Worm (Caenorhabditis elegans) whole organism, mixed stage, embryonic: ENCODE results near the gene mrpl-49.
A peak's percentile ranks its signal among the peaks of the same experiment; 100 is the strongest.

Experiments used
- M03D4.4 ChIP-seq: sonication (generic microtip); optimal IDR thresholded peaks from 2 replicates; lab custom pipeline; 2017; ENCODE audit warnings: mild to moderate bottlenecking, missing genetic modification characterization, missing compliant biosample characterization
- bed-3 ChIP-seq: fragments of 200-800 bp; sonication (Bioruptor generic); optimal IDR thresholded peaks from 3 replicates; lab custom pipeline; 2018; ENCODE audit warnings: mild to moderate bottlenecking, missing genetic modification characterization, moderate library complexity, missing compliant biosample characterization
- blmp-1 ChIP-seq: fragments of 150-350 bp; optimal IDR thresholded peaks from 2 replicates; lab custom pipeline; 2014; ENCODE audit warnings: missing biosample characterization, missing genetic modification characterization
- ceh-39 ChIP-seq: fragments of 150-350 bp; optimal IDR thresholded peaks from 2 replicates; lab custom pipeline; 2014; ENCODE audit warnings: missing biosample characterization, missing genetic modification characterization
- ceh-43 ChIP-seq: fragments of 200-800 bp; sonication (Bioruptor generic); optimal IDR thresholded peaks from 2 replicates; lab custom pipeline; 2018; ENCODE audit warnings: mild to moderate bottlenecking, missing genetic modification characterization, moderate library complexity, missing compliant biosample characterization
- ceh-83 ChIP-seq: fragments of 200-800 bp; sonication (Bioruptor generic); optimal IDR thresholded peaks from 2 replicates; lab custom pipeline; 2018; ENCODE audit warnings: mild to moderate bottlenecking, missing genetic modification characterization, missing compliant biosample characterization
- ces-1 ChIP-seq: fragments of 150-350 bp; optimal IDR thresholded peaks from 2 replicates; lab custom pipeline; 2014; ENCODE audit warnings: missing biosample characterization, missing genetic modification reagents, missing genetic modification characterization
- cnd-1 ChIP-seq: fragments of 200-800 bp; sonication (Bioruptor generic); optimal IDR thresholded peaks from 2 replicates; lab custom pipeline; 2018; ENCODE audit warnings: mild to moderate bottlenecking, missing genetic modification characterization, missing compliant biosample characterization
- drap-1 ChIP-seq: fragments of 200-800 bp; sonication (Bioruptor generic); optimal IDR thresholded peaks from 3 replicates; lab custom pipeline; 2018; ENCODE audit warnings: mild to moderate bottlenecking, missing genetic modification characterization, missing compliant biosample characterization
- elt-1 ChIP-seq: sonication (generic microtip); optimal IDR thresholded peaks from 2 replicates; lab custom pipeline; 2017; ENCODE audit warnings: missing genetic modification characterization, mild to moderate bottlenecking, missing compliant biosample characterization, antibody characterized with exemption, moderate library complexity, borderline replicate concordance; ENCODE audit not compliant: insufficient read depth
- elt-3 ChIP-seq: fragments of 150-350 bp; optimal IDR thresholded peaks from 2 replicates; lab custom pipeline; 2014; ENCODE audit warnings: missing biosample characterization, missing genetic modification characterization
- flh-1 ChIP-seq: fragments of 200-800 bp; sonication (Bioruptor generic); optimal IDR thresholded peaks from 2 replicates; lab custom pipeline; 2018; ENCODE audit warnings: mild to moderate bottlenecking, missing genetic modification characterization, moderate library complexity, missing compliant biosample characterization
- ham-2 ChIP-seq: fragments of 200-800 bp; sonication (Bioruptor generic); optimal IDR thresholded peaks from 2 replicates; lab custom pipeline; 2018; ENCODE audit warnings: mild to moderate bottlenecking, missing genetic modification characterization, missing compliant biosample characterization
- lin-13 ChIP-seq: fragments of 150-350 bp; optimal IDR thresholded peaks from 2 replicates; lab custom pipeline; 2014; ENCODE audit warnings: missing biosample characterization, missing genetic modification characterization
- lin-32 ChIP-seq: fragments of 200-800 bp; sonication (Bioruptor generic); optimal IDR thresholded peaks from 2 replicates; lab custom pipeline; 2018; ENCODE audit warnings: mild to moderate bottlenecking, missing genetic modification characterization, missing compliant biosample characterization
- lsy-2 ChIP-seq: fragments of 150-350 bp; optimal IDR thresholded peaks from 2 replicates; lab custom pipeline; 2014; ENCODE audit warnings: missing biosample characterization, missing genetic modification characterization
- mab-5 ChIP-seq: fragments of 150-350 bp; optimal IDR thresholded peaks from 2 replicates; lab custom pipeline; 2014; ENCODE audit warnings: missing biosample characterization, missing genetic modification characterization
- mep-1 ChIP-seq: fragments of 150-350 bp; optimal IDR thresholded peaks from 2 replicates; lab custom pipeline; 2017; ENCODE audit warnings: missing biosample characterization, missing genetic modification reagents, missing genetic modification characterization, inconsistent platforms
- mls-2 ChIP-seq: sonication (generic microtip); optimal IDR thresholded peaks from 2 replicates; lab custom pipeline; 2016; ENCODE audit warnings: mild to moderate bottlenecking, missing genetic modification characterization, moderate library complexity, missing compliant biosample characterization
- nhr-12 ChIP-seq: fragments of 150-350 bp; optimal IDR thresholded peaks from 2 replicates; lab custom pipeline; 2014; ENCODE audit warnings: missing biosample characterization, missing genetic modification characterization
- nhr-2 ChIP-seq: fragments of 150-350 bp; optimal IDR thresholded peaks from 2 replicates; lab custom pipeline; 2014; ENCODE audit warnings: missing biosample characterization, missing genetic modification characterization
- nhr-237 ChIP-seq: fragments of 150-350 bp; optimal IDR thresholded peaks from 2 replicates; lab custom pipeline; 2014; ENCODE audit warnings: missing biosample characterization, missing genetic modification characterization
- nhr-28 ChIP-seq: fragments of 150-350 bp; optimal IDR thresholded peaks from 2 replicates; lab custom pipeline; 2014; ENCODE audit warnings: missing biosample characterization, missing genetic modification characterization
- nhr-76 ChIP-seq: sonication (generic microtip); optimal IDR thresholded peaks from 2 replicates; lab custom pipeline; 2017; ENCODE audit warnings: missing biosample characterization, missing genetic modification characterization
- pha-4 ChIP-seq: fragments of 150-350 bp; optimal IDR thresholded peaks from 2 replicates; lab custom pipeline; 2018; ENCODE audit warnings: missing biosample characterization, missing genetic modification reagents, missing genetic modification characterization
- sem-2 ChIP-seq: fragments of 200-800 bp; sonication (Bioruptor generic); optimal IDR thresholded peaks from 2 replicates; lab custom pipeline; 2018; ENCODE audit warnings: mild to moderate bottlenecking, missing genetic modification characterization, missing compliant biosample characterization
- snpc-4 ChIP-seq: fragments of 150-350 bp; optimal IDR thresholded peaks from 2 replicates; lab custom pipeline; 2014; ENCODE audit warnings: missing biosample characterization, missing genetic modification characterization
- tbx-8 ChIP-seq: fragments of 200-800 bp; sonication (Bioruptor generic); optimal IDR thresholded peaks from 2 replicates; lab custom pipeline; 2018; ENCODE audit warnings: mild to moderate bottlenecking, missing genetic modification characterization, moderate library complexity, missing compliant biosample characterization
- unc-120 ChIP-seq: sonication (generic microtip); optimal IDR thresholded peaks from 2 replicates; lab custom pipeline; 2017; ENCODE audit warnings: missing genetic modification characterization, missing compliant biosample characterization; ENCODE audit not compliant: poor library complexity, severe bottlenecking
- unc-39 ChIP-seq: fragments of 150-350 bp; optimal IDR thresholded peaks from 2 replicates; lab custom pipeline; 2014; ENCODE audit warnings: missing biosample characterization, missing genetic modification characterization
- unc-62 ChIP-seq: fragments of 150-350 bp; optimal IDR thresholded peaks from 2 replicates; lab custom pipeline; 2014; ENCODE audit warnings: missing biosample characterization, missing genetic modification reagents, missing genetic modification characterization
- zip-8 ChIP-seq: fragments of 150-350 bp; optimal IDR thresholded peaks from 2 replicates; lab custom pipeline; 2014; ENCODE audit warnings: missing biosample characterization, missing genetic modification characterization
- ztf-11 ChIP-seq: fragments of 150-350 bp; optimal IDR thresholded peaks from 2 replicates; lab custom pipeline; 2014; ENCODE audit warnings: missing biosample characterization, missing genetic modification characterization

Gene mrpl-49

ce11 chrV:12736166-12736753 lies 7.8 kb downstream of the mrpl-49 start, which contains the start of gene cky-1:
Gene cky-1 (plus strand): TSS chrV:12736703.
- TF ChIP-seq lin-13 (tag; lab: Kevin White, UChicago) (no peak), ham-2 (GFP tag; lab: Kevin White, UChicago) (peak; percentile 26), unc-120 (no peak), nhr-76 (tag; lab: Kevin White, UChicago) (no peak), nhr-2 (no peak), ztf-11 (no peak), M03D4.4 (tag; lab: Kevin White, UChicago) (no peak), sem-2 (no peak), cnd-1 (tag; lab: Kevin White, UChicago) (no peak), ceh-43 (no peak), nhr-237 (tag; lab: Kevin White, UChicago) (no peak), zip-8 (tag; lab: Kevin White, UChicago) (peak; percentile 32)

- TF ChIP-seq bed-3 (GFP tag; lab: Kevin White, UChicago) (no peak), lin-13 (tag; lab: Kevin White, UChicago) (no peak), sem-2 (no peak), unc-120 (no peak), flh-1 (no peak), nhr-12 (tag; lab: Kevin White, UChicago) (no peak), pha-4 (tag; lab: Kevin White, UChicago) (no peak), nhr-28 (no peak), lsy-2 (tag; lab: Kevin White, UChicago) (no peak), lin-32 (GFP tag; lab: Kevin White, UChicago) (no peak), M03D4.4 (tag; lab: Kevin White, UChicago) (no peak), ceh-43 (no peak), snpc-4 (no peak)
Measured at ce11 chrV:12741684-12742083, 13.3 kb downstream of the mrpl-49 start, which contains the start of gene hrg-7. Gene hrg-7 (plus strand): TSS chrV:12742041.

ce11 chrV:12743778-12744502 lies 15.5 kb downstream of the mrpl-49 start:
- TF ChIP-seq ces-1 (GFP tag; lab: Kevin White, UChicago) (no peak), unc-62 (no peak), tbx-8 (GFP tag; lab: Kevin White, UChicago) (no peak)
- TF ChIP-seq, all 35 proteins: peak for 0

ce11 chrV:12744979-12745378 lies 16.5 kb downstream of the mrpl-49 start, which contains the start of gene C15C8.7:
Gene C15C8.7 (minus strand): TSS chrV:12745050.
- TF ChIP-seq mep-1 (no peak), blmp-1 (tag; lab: Kevin White, UChicago) (no peak)

- no peak for TF ChIP-seq lin-32 (GFP tag; lab: Kevin White, UChicago)
- TF ChIP-seq flh-1, result no peak
- no peak for TF ChIP-seq M03D4.4 (tag; lab: Kevin White, UChicago)
- no peak for TF ChIP-seq sem-2
- no peak for TF ChIP-seq nhr-76 (tag; lab: Kevin White, UChicago)
- TF ChIP-seq snpc-4, result no peak
- TF ChIP-seq elt-1 (tag; lab: Kevin White, UChicago), result peak; percentile 94
- TF ChIP-seq pha-4 (tag; lab: Kevin White, UChicago), result no peak
Measured at ce11 chrV:12747431-12747830, 19.0 kb downstream of the mrpl-49 start, which contains the start of gene C15C8.4. Gene C15C8.4 (minus strand): TSS chrV:12747463.

ce11 chrV:12747856-12748255 lies 19.4 kb downstream of the mrpl-49 start, which contains the start of gene C15C8.5:
Gene C15C8.5 (plus strand): TSS chrV:12748007.
- TF ChIP-seq ces-1 (GFP tag; lab: Kevin White, UChicago) (peak; percentile 97), mep-1 (no peak)

ce11 chrV:12749558-12749957 lies 21.1 kb downstream of the mrpl-49 start:
- TF ChIP-seq zip-8 (tag; lab: Kevin White, UChicago), result no peak
- no peak for TF ChIP-seq mls-2 (tag; lab: Kevin White, UChicago)
- no peak for TF ChIP-seq lin-13 (tag; lab: Kevin White, UChicago)
- TF ChIP-seq tbx-8 (GFP tag; lab: Kevin White, UChicago), result no peak
- TF ChIP-seq mab-5 (tag; lab: Kevin White, UChicago), result no peak
- TF ChIP-seq elt-3, result no peak
- TF ChIP-seq lin-32 (GFP tag; lab: Kevin White, UChicago), result no peak
- no peak for TF ChIP-seq drap-1 (GFP tag; lab: Kevin White, UChicago)
- TF ChIP-seq nhr-2, result no peak
- TF ChIP-seq bed-3 (GFP tag; lab: Kevin White, UChicago), result no peak
- no peak for TF ChIP-seq elt-1 (tag; lab: Kevin White, UChicago)
- TF ChIP-seq ceh-39, result no peak
- TF ChIP-seq lsy-2 (tag; lab: Kevin White, UChicago), result no peak
- TF ChIP-seq ztf-11, result no peak
- TF ChIP-seq ceh-83 (GFP tag; lab: Kevin White, UChicago), result no peak
- no peak for TF ChIP-seq unc-39
- no peak for TF ChIP-seq mep-1
- no peak for TF ChIP-seq ces-1 (GFP tag; lab: Kevin White, UChicago)
- TF ChIP-seq snpc-4, result no peak
- TF ChIP-seq, all 35 proteins: peak for 0
